Fruit fly (Drosophila melanogaster) whole organism, embryonic: ENCODE results near the gene CG3513.

ENCODE experiments used
- BtbVII ChIP-seq: fragments of 200-800 bp; sonication (Bioruptor generic); optimal IDR thresholded peaks from 3 replicates; lab custom pipeline; 2017; ENCODE audit warnings: missing biosample characterization, mild to moderate bottlenecking, missing genetic modification characterization
- Bteb2 ChIP-seq: fragments of 200-800 bp; sonication (Bioruptor generic); optimal IDR thresholded peaks from 2 replicates; lab custom pipeline; 2016; ENCODE audit warnings: missing biosample characterization, missing genetic modification characterization
- C15 ChIP-seq: fragments of 200-800 bp; sonication (Bioruptor generic); IDR thresholded peaks from 3 replicates; pipeline ENCODE4 v1.3.6; 2022; ENCODE audit warnings: missing biosample characterization, missing genetic modification characterization
- CG10209 ChIP-seq: fragments of 200-800 bp; sonication (Bioruptor generic); optimal IDR thresholded peaks from 3 replicates; lab custom pipeline; 2017; ENCODE audit warnings: missing biosample characterization, mild to moderate bottlenecking, missing genetic modification characterization, missing genetic modification reagents
- CG10654 ChIP-seq: fragments of 200-800 bp; sonication (Bioruptor generic); optimal IDR thresholded peaks from 2 replicates; lab custom pipeline; 2016; ENCODE audit warnings: missing biosample characterization, missing genetic modification characterization
- CG11247 ChIP-seq: fragments of 200-800 bp; sonication (Bioruptor generic); IDR thresholded peaks from 2 replicates; pipeline ENCODE4 v1.3.6; 2022; ENCODE audit warnings: missing biosample characterization, missing genetic modification characterization
- CG12659 ChIP-seq: fragments of 200-800 bp; sonication (Bioruptor generic); optimal IDR thresholded peaks from 3 replicates; lab custom pipeline; 2017; ENCODE audit warnings: mild to moderate bottlenecking, missing biosample characterization, missing genetic modification reagents, missing genetic modification characterization
- CG13424 ChIP-seq: fragments of 200-800 bp; sonication (Bioruptor generic); optimal IDR thresholded peaks from 2 replicates; lab custom pipeline; 2019; ENCODE audit warnings: missing biosample characterization, mild to moderate bottlenecking, missing genetic modification characterization, moderate library complexity
- CG2129 ChIP-seq: fragments of 200-800 bp; sonication (Bioruptor generic); IDR thresholded peaks from 2 replicates; pipeline ENCODE4 v1.3.6; 2022; ENCODE audit warnings: missing biosample characterization, missing genetic modification characterization; ENCODE audit not compliant: partially characterized antibody
- CG30020 ChIP-seq: fragments of 200-800 bp; optimal IDR thresholded peaks from 2 replicates; lab custom pipeline; 2019; ENCODE audit warnings: missing biosample characterization, mild to moderate bottlenecking, missing genetic modification characterization, moderate library complexity
- CG31441 ChIP-seq: fragments of 200-800 bp; sonication (Bioruptor generic); IDR thresholded peaks from 2 replicates; pipeline ENCODE4 v1.3.6; 2022; ENCODE audit warnings: missing biosample characterization, missing genetic modification characterization
- CG32532 ChIP-seq: fragments of 200-800 bp; sonication (Bioruptor generic); IDR thresholded peaks from 2 replicates; pipeline ENCODE4 v1.3.6; 2022; ENCODE audit warnings: missing biosample characterization, missing genetic modification characterization
- CG3726 ChIP-seq: fragments of 200-800 bp; sonication (Bioruptor generic); IDR thresholded peaks from 3 replicates; pipeline ENCODE4, ENCODE4 v1.3.6; 2022; ENCODE audit warnings: missing biosample characterization, missing genetic modification characterization
- CG4360 ChIP-seq: fragments of 200-800 bp; sonication (Bioruptor generic); IDR thresholded peaks from 2 replicates; pipeline ENCODE4 v1.3.6; 2022; ENCODE audit warnings: missing biosample characterization, missing genetic modification characterization
- CG7745 ChIP-seq: fragments of 200-800 bp; sonication (Bioruptor generic); optimal IDR thresholded peaks from 2 replicates; lab custom pipeline; 2018; ENCODE audit warnings: missing biosample characterization, mild to moderate bottlenecking, missing genetic modification characterization, moderate library complexity
- CG8388 ChIP-seq: fragments of 200-800 bp; sonication (Bioruptor generic); optimal IDR thresholded peaks from 2 replicates; lab custom pipeline; 2019; ENCODE audit warnings: missing biosample characterization, mild to moderate bottlenecking, missing genetic modification characterization, moderate library complexity
- D ChIP-seq, 2 experiments: fragments of 200-800 bp in 1 of 2; fragments of >200 bp in 1 of 2; sonication (Bioruptor generic) in 1 of 2; optimal IDR thresholded peaks; 2 replicates in 1 of 2; 3 replicates in 1 of 2; lab custom pipeline; 2017; ENCODE audit warnings: mild to moderate bottlenecking in 1 of 2, missing biosample characterization in 1 of 2, missing genetic modification characterization in 1 of 2, missing genetic modification reagents in 1 of 2
- Doc2 ChIP-seq: fragments of 200-800 bp; sonication (Bioruptor generic); IDR thresholded peaks from 2 replicates; pipeline ENCODE4 v1.3.6; 2022; ENCODE audit warnings: missing biosample characterization, missing genetic modification characterization
- Eip74EF ChIP-seq, 2 experiments: fragments of 200-800 bp in 1 of 2; fragments of >200 bp in 1 of 2; sonication (Bioruptor generic) in 1 of 2; optimal IDR thresholded peaks; 2 replicates each; lab custom pipeline; 2017 to 2019; ENCODE audit warnings: missing biosample characterization in 2 of 2, missing genetic modification characterization in 2 of 2, mild to moderate bottlenecking in 1 of 2, moderate library complexity in 1 of 2
- HHEX ChIP-seq: fragments of 200-800 bp; sonication (Bioruptor generic); optimal IDR thresholded peaks from 3 replicates; lab custom pipeline; 2017; ENCODE audit warnings: missing biosample characterization, mild to moderate bottlenecking, missing genetic modification characterization, missing genetic modification reagents
- HLH3B ChIP-seq: fragments of 200-800 bp; sonication (Bioruptor generic); IDR thresholded peaks from 2 replicates; pipeline ENCODE4 v1.3.6; 2022; ENCODE audit warnings: missing biosample characterization, missing genetic modification characterization
- HmgZ ChIP-seq: fragments of 200-800 bp; sonication (Bioruptor generic); optimal IDR thresholded peaks from 2 replicates; lab custom pipeline; 2018; ENCODE audit warnings: missing biosample characterization, mild to moderate bottlenecking, missing genetic modification characterization
- Hmr ChIP-seq: fragments of 200-800 bp; sonication (Bioruptor generic); optimal IDR thresholded peaks from 3 replicates; lab custom pipeline; 2017; ENCODE audit warnings: mild to moderate bottlenecking, missing biosample characterization, missing genetic modification reagents, missing genetic modification characterization
- Hr51 ChIP-seq, 2 experiments: fragments of 200-800 bp; sonication (Bioruptor generic); optimal IDR thresholded peaks; 2 replicates in 1 of 2; 3 replicates in 1 of 2; lab custom pipeline; 2016 to 2018; ENCODE audit warnings: missing biosample characterization in 2 of 2, missing genetic modification characterization in 2 of 2, mild to moderate bottlenecking in 1 of 2, moderate library complexity in 1 of 2
- Jarid2 ChIP-seq: fragments of 200-800 bp; sonication (Bioruptor generic); optimal IDR thresholded peaks from 3 replicates; lab custom pipeline; 2017; ENCODE audit warnings: mild to moderate bottlenecking, missing biosample characterization, missing genetic modification reagents, missing genetic modification characterization
- Mad ChIP-seq: fragments of 200-800 bp; sonication (Bioruptor generic); optimal IDR thresholded peaks from 2 replicates; lab custom pipeline; 2016; ENCODE audit warnings: missing biosample characterization, missing genetic modification characterization
- Mrtf ChIP-seq: fragments of 200-800 bp; sonication (Bioruptor generic); IDR thresholded peaks from 3 replicates; pipeline ENCODE4 v1.3.6; 2022; ENCODE audit warnings: missing biosample characterization, missing genetic modification characterization
- NK7.1 ChIP-seq: fragments of 200-800 bp; sonication (Bioruptor generic); optimal IDR thresholded peaks from 3 replicates; lab custom pipeline; 2016; ENCODE audit warnings: missing biosample characterization, missing genetic modification characterization
- Oli ChIP-seq: fragments of 200-800 bp; sonication (Bioruptor generic); optimal IDR thresholded peaks from 2 replicates; lab custom pipeline; 2018; ENCODE audit warnings: missing biosample characterization, mild to moderate bottlenecking, missing genetic modification characterization, moderate library complexity
- PHDP ChIP-seq: fragments of 200-800 bp; sonication (Bioruptor generic); optimal IDR thresholded peaks from 3 replicates; lab custom pipeline; 2018; ENCODE audit warnings: missing biosample characterization, mild to moderate bottlenecking, missing genetic modification characterization, moderate library complexity
- Pdp1 ChIP-seq, 2 experiments: fragments of 200-800 bp; sonication (Bioruptor generic); optimal IDR thresholded peaks; 3 replicates each; lab custom pipeline; 2016; ENCODE audit warnings: missing biosample characterization in 2 of 2, missing genetic modification characterization in 2 of 2, mild to moderate bottlenecking in 1 of 2, moderate library complexity in 1 of 2
- Rx ChIP-seq: fragments of 200-800 bp; sonication (Bioruptor generic); IDR thresholded peaks from 2 replicates; pipeline ENCODE4 v1.3.6; 2022; ENCODE audit warnings: missing biosample characterization, missing genetic modification characterization
- ase ChIP-seq: fragments of 200-800 bp; sonication (Bioruptor generic); IDR thresholded peaks from 3 replicates; pipeline ENCODE4 v1.3.6; 2022; ENCODE audit warnings: missing biosample characterization, missing genetic modification characterization
- cad ChIP-seq: fragments of >200 bp; optimal IDR thresholded peaks from 2 replicates; lab custom pipeline; 2017; ENCODE audit warnings: missing biosample characterization, missing genetic modification characterization
- crol ChIP-seq: fragments of 200-800 bp; sonication (Bioruptor generic); IDR thresholded peaks from 2 replicates; pipeline ENCODE4 v1.3.6; 2022; ENCODE audit warnings: missing biosample characterization, missing genetic modification characterization
- dimm ChIP-seq: fragments of 200-800 bp; sonication (Bioruptor generic); IDR thresholded peaks from 2 replicates; pipeline ENCODE4 v1.3.6; 2022; ENCODE audit warnings: missing biosample characterization, missing genetic modification characterization
- en ChIP-seq: fragments of 200-800 bp; sonication (Bioruptor generic); optimal IDR thresholded peaks from 2 replicates; lab custom pipeline; 2016; ENCODE audit warnings: missing biosample characterization, missing genetic modification characterization
- fd96Cb ChIP-seq: fragments of 200-800 bp; sonication (Bioruptor generic); optimal IDR thresholded peaks from 2 replicates; lab custom pipeline; 2018; ENCODE audit warnings: missing biosample characterization, mild to moderate bottlenecking, missing genetic modification characterization, moderate library complexity
- gem ChIP-seq: fragments of 200-800 bp; sonication (Bioruptor generic); optimal IDR thresholded peaks from 2 replicates; lab custom pipeline; 2019; ENCODE audit warnings: missing biosample characterization, mild to moderate bottlenecking, missing genetic modification characterization, moderate library complexity
- gsb ChIP-seq: fragments of 200-800 bp; sonication (Bioruptor generic); IDR thresholded peaks from 2 replicates; pipeline ENCODE4 v1.3.6; 2022; ENCODE audit warnings: missing biosample characterization, missing genetic modification characterization
- her ChIP-seq: fragments of 200-800 bp; sonication (Bioruptor generic); optimal IDR thresholded peaks from 2 replicates; lab custom pipeline; 2016; ENCODE audit warnings: missing biosample characterization, missing genetic modification characterization
- nom ChIP-seq: fragments of 200-800 bp; sonication (Bioruptor generic); optimal IDR thresholded peaks from 2 replicates; lab custom pipeline; 2017; ENCODE audit warnings: missing biosample characterization, missing genetic modification characterization, mild to moderate bottlenecking, moderate library complexity, missing genetic modification reagents
- odd ChIP-seq: fragments of 200-800 bp; sonication (Bioruptor generic); optimal IDR thresholded peaks from 2 replicates; lab custom pipeline; 2017; ENCODE audit warnings: missing biosample characterization, mild to moderate bottlenecking, missing genetic modification characterization
- pzg ChIP-seq: fragments of 200-800 bp; sonication (Bioruptor generic); optimal IDR thresholded peaks from 3 replicates; lab custom pipeline; 2018; ENCODE audit warnings: missing biosample characterization, mild to moderate bottlenecking, missing genetic modification characterization, moderate library complexity
- slou ChIP-seq: fragments of 200-800 bp; sonication (Bioruptor generic); optimal IDR thresholded peaks from 3 replicates; lab custom pipeline; 2016; ENCODE audit warnings: missing biosample characterization, missing genetic modification characterization
- sna ChIP-seq: fragments of 200-800 bp; sonication (Bioruptor generic); IDR thresholded peaks from 2 replicates; pipeline ENCODE4 v1.3.6; 2022; ENCODE audit warnings: missing biosample characterization, missing genetic modification characterization; ENCODE audit not compliant: partially characterized antibody
- so ChIP-seq: fragments of 200-800 bp; sonication (Bioruptor generic); IDR thresholded peaks from 3 replicates; pipeline ENCODE4 v1.3.6; 2022; ENCODE audit warnings: missing biosample characterization, missing genetic modification characterization
- stc ChIP-seq: fragments of 200-800 bp; sonication (Bioruptor generic); IDR thresholded peaks from 2 replicates; pipeline ENCODE4 v1.3.6; 2022; ENCODE audit warnings: missing biosample characterization, missing genetic modification characterization
- sug ChIP-seq: fragments of 200-800 bp; optimal IDR thresholded peaks from 2 replicates; lab custom pipeline; 2019; ENCODE audit warnings: missing biosample characterization, mild to moderate bottlenecking, missing genetic modification characterization, moderate library complexity
- zfh2 ChIP-seq: fragments of 200-800 bp; sonication (Bioruptor generic); optimal IDR thresholded peaks from 2 replicates; lab custom pipeline; 2016; ENCODE audit warnings: missing biosample characterization, missing genetic modification characterization

The CG3513 gene

dm6 chr2L:3719414-3719959 is 26.5 kb upstream of the CG3513 start (continued):
- TF ChIP-seq sug (tag; lab: Kevin White, UChicago) (peak; percentile 30), dimm (no peak), zfh2 (GFP tag; lab: Kevin White, UChicago) (no peak), CG11247 (GFP tag; lab: Robert Waterston, UW) (no peak), NK7.1 (GFP tag; lab: Kevin White, UChicago) (no peak), crol (GFP tag; lab: Robert Waterston, UW) (no peak), fd96Cb (tag; lab: Kevin White, UChicago) (peak; percentile 26), CG13424 (tag; lab: Kevin White, UChicago) (peak; percentile 31), C15 (GFP tag; lab: Robert Waterston, UW) (no peak), CG12659 (GFP tag; lab: Kevin White, UChicago) (no peak), en (GFP tag; lab: Kevin White, UChicago) (no peak), Doc2 (GFP tag; lab: Robert Waterston, UW) (no peak), CG10209 (no peak), CG10654 (GFP tag; lab: Kevin White, UChicago) (peak; percentile 8), HLH3B (GFP tag; lab: Robert Waterston, UW) (no peak), her (GFP tag; lab: Kevin White, UChicago) (no peak), CG2129 (GFP tag; lab: Robert Waterston, UW) (no peak), Pdp1 (GFP tag; optimal IDR thresholded peaks at IDR 0.05; lab: Kevin White, UChicago) (no peak), stc (no peak), HHEX (GFP tag; lab: Kevin White, UChicago) (peak; percentile 30), Rx (GFP tag; lab: Robert Waterston, UW) (no peak), PHDP (tag; lab: Kevin White, UChicago) (peak; percentile 36), CG30020 (no peak), Jarid2 (no peak), slou (no peak), CG3726 (GFP tag; lab: Robert Waterston, UW) (no peak), Hr51 (GFP tag; optimal IDR thresholded peaks at IDR 0.05; lab: Kevin White, UChicago) (no peak), D (optimal IDR thresholded peaks at IDR 0.05; lab: Kevin White, UChicago) (no peak), D (GFP tag; optimal IDR thresholded peaks at IDR 0.05; lab: Kevin White, UChicago) (no peak), BtbVII (peak; percentile 36), so (0 out of 3 replicates have a peak, but pooled peaks have one; percentile 33), sna (no peak), Bteb2 (GFP tag; lab: Kevin White, UChicago) (no peak), pzg (no peak), CG7745 (tag; lab: Kevin White, UChicago) (no peak), CG8388 (GFP tag; lab: Kevin White, UChicago) (no peak), Oli (tag; lab: Kevin White, UChicago) (peak; percentile 41), HmgZ (tag; lab: Kevin White, UChicago) (no peak), Mrtf (GFP tag; lab: Robert Waterston, UW) (no peak), CG31441 (GFP tag; lab: Robert Waterston, UW) (no peak; the same call in 1 of the 2 replicates), ase (GFP tag; lab: Robert Waterston, UW) (no peak), Hmr (GFP tag; lab: Kevin White, UChicago) (no peak), gem (tag; lab: Kevin White, UChicago) (no peak), cad (no peak), Eip74EF (GFP tag; optimal IDR thresholded peaks at IDR 0.05; lab: Kevin White, UChicago) (no peak), gsb (GFP tag; lab: Robert Waterston, UW) (0 out of 2 replicates have a peak, but pooled peaks have one; percentile 5), nom (GFP tag; lab: Kevin White, UChicago) (no peak), odd (GFP tag; lab: Kevin White, UChicago) (no peak), CG32532 (GFP tag; lab: Robert Waterston, UW) (peak; percentile 36; the same call in 1 of the 2 replicates), CG4360 (no peak), Mad (GFP tag; lab: Kevin White, UChicago) (no peak)
